Worm (Caenorhabditis elegans): ENCODE results near the gene C24H11.1.

ce11 chrIII:11750817-11751216, 36.7 kb upstream of the C24H11.1 start:
- no peak for TF ChIP-seq fos-1 (tag; optimal IDR thresholded peaks at IDR 0.05)
- TF ChIP-seq snpc-4 (tag; optimal IDR thresholded peaks at IDR 0.05): no peak
- TF ChIP-seq lsy-2 (tag; optimal IDR thresholded peaks at IDR 0.05): no peak
- TF ChIP-seq gmeb-1 (tag; optimal IDR thresholded peaks at IDR 0.05): no peak
- TF ChIP-seq elt-3 (tag; optimal IDR thresholded peaks at IDR 0.05): no peak
- no peak for TF ChIP-seq elt-1 (tag; optimal IDR thresholded peaks at IDR 0.05)
- no peak for TF ChIP-seq skn-1 (tag; optimal IDR thresholded peaks at IDR 0.05)
- TF ChIP-seq nhr-25 (tag; optimal IDR thresholded peaks at IDR 0.05): no peak
- TF ChIP-seq lin-39 (tag; optimal IDR thresholded peaks at IDR 0.05): no peak
- no peak for TF ChIP-seq nhr-237 (tag; optimal IDR thresholded peaks at IDR 0.05)
- no peak for TF ChIP-seq aly-2 (tag; optimal IDR thresholded peaks at IDR 0.05)
- TF ChIP-seq mdl-1 (tag; optimal IDR thresholded peaks at IDR 0.05): no peak
